Fruit fly (Drosophila melanogaster) whole organism, wandering third instar larva: ENCODE measurements around the gene CG8564.

Experiments used
- lola ChIP-seq: fragments of >200 bp; optimal IDR thresholded peaks from 2 replicates; lab custom pipeline; 2017; ENCODE audit warnings: missing biosample characterization, missing genetic modification characterization
- usp ChIP-seq: fragments of >200 bp; optimal IDR thresholded peaks from 2 replicates; lab custom pipeline; 2017; ENCODE audit warnings: missing biosample characterization, missing genetic modification characterization

DNA sequence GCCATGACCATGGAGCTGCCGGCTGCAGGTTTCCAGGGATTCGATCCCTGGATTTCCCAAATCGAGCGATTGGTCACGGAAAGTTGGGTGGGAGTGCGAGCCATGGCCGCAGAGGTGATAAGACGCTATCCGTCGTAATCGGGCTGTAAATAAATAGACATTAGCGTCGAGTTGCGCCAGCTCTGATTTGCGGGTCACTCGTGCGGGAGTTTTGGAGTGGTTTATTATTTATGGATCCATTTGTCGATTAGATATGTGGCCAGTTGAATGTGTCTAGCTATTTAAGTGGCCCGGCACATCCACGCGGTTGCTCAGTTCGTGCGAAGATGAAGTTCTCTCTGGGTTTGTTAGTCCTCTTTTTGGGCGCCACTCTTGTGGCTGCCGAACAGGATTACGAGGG is 10.3 kb upstream of the CG8564 start, which contains the start of gene CG8562:
- TF ChIP-seq lola (no peak), usp (no peak)
